Worm (Caenorhabditis elegans): ENCODE measurements around the gene kin-18.
A peak's percentile ranks its signal among the peaks of the same experiment; 100 is the strongest.

Gene kin-18

DNA sequence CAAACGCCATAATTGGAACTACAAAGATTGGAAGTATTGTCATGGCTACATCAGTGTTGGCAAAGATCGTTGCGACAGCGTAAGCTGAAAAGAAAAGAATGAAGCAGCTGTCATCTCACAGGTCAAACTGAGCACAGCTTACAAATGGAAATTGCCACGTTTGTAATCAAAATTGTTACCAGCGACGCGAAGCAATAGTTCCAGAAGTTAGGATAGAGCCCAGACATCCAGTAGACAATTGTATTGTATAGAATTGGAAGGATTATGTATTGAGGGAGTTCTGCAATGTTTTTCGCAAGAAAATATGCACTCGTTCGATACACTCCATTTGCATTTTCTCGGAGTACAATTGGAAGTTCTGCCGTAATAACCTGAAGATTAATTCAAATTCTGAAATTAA, 33.1 kb upstream of the kin-18 start:
- no peak for TF ChIP-seq ceh-39 (tag; optimal IDR thresholded peaks at IDR 0.05)
- no peak for TF ChIP-seq cnd-1 (tag; optimal IDR thresholded peaks at IDR 0.05)
- no peak for TF ChIP-seq zip-8 (tag; optimal IDR thresholded peaks at IDR 0.05)
- no peak for TF ChIP-seq snpc-4 (tag; optimal IDR thresholded peaks at IDR 0.05)
- TF ChIP-seq nhr-12 (tag; optimal IDR thresholded peaks at IDR 0.05) = no peak
- no peak for TF ChIP-seq ces-1 (GFP tag; optimal IDR thresholded peaks at IDR 0.05)
- no peak for TF ChIP-seq elt-3 (tag; optimal IDR thresholded peaks at IDR 0.05)
- no peak for TF ChIP-seq drap-1 (GFP tag; optimal IDR thresholded peaks at IDR 0.05)
- no peak for TF ChIP-seq nhr-28 (tag; optimal IDR thresholded peaks at IDR 0.05)
- no peak for TF ChIP-seq unc-62 (GFP tag; optimal IDR thresholded peaks at IDR 0.05)
- TF ChIP-seq nhr-237 (tag; optimal IDR thresholded peaks at IDR 0.05) = no peak
- no peak for TF ChIP-seq hlh-1 (tag; optimal IDR thresholded peaks at IDR 0.05)
- TF ChIP-seq nhr-2 (tag; optimal IDR thresholded peaks at IDR 0.05) = no peak
- no peak for TF ChIP-seq sem-2 (GFP tag; optimal IDR thresholded peaks at IDR 0.05)
- no peak for TF ChIP-seq lin-32 (GFP tag; optimal IDR thresholded peaks at IDR 0.05)

- TF ChIP-seq flh-1 (GFP tag; optimal IDR thresholded peaks at IDR 0.05) = no peak
- TF ChIP-seq tbx-8 (GFP tag; optimal IDR thresholded peaks at IDR 0.05) = no peak
- no peak for TF ChIP-seq nhr-76 (tag; optimal IDR thresholded peaks at IDR 0.05)
- no peak for TF ChIP-seq ceh-43 (GFP tag; optimal IDR thresholded peaks at IDR 0.05)
- TF ChIP-seq lin-13 (tag; optimal IDR thresholded peaks at IDR 0.05) = no peak
- TF ChIP-seq lsy-2 (tag; optimal IDR thresholded peaks at IDR 0.05) = no peak
- TF ChIP-seq blmp-1 (tag; optimal IDR thresholded peaks at IDR 0.05) = no peak
- no peak for TF ChIP-seq elt-3 (tag; optimal IDR thresholded peaks at IDR 0.05)
- TF ChIP-seq ceh-39 (tag; optimal IDR thresholded peaks at IDR 0.05) = no peak
- TF ChIP-seq nhr-12 (tag; optimal IDR thresholded peaks at IDR 0.05) = no peak
- no peak for TF ChIP-seq mls-2 (tag; optimal IDR thresholded peaks at IDR 0.05)
- no peak for TF ChIP-seq unc-120 (tag; optimal IDR thresholded peaks at IDR 0.05; ENCODE audit: poor library complexity, severe bottlenecking)
- no peak for TF ChIP-seq drap-1 (GFP tag; optimal IDR thresholded peaks at IDR 0.05)
- TF ChIP-seq mab-5 (tag; optimal IDR thresholded peaks at IDR 0.05) = no peak
- TF ChIP-seq nhr-28 (tag; optimal IDR thresholded peaks at IDR 0.05) = no peak
- TF ChIP-seq unc-39 (tag; optimal IDR thresholded peaks at IDR 0.05) = no peak
- TF ChIP-seq lin-32 (GFP tag; optimal IDR thresholded peaks at IDR 0.05) = no peak
Measured at ce11 chrIII:6087705-6088359, 30.6 kb upstream of the kin-18 start, which contains the start of gene wht-1. Gene wht-1, minus strand, starts transcription at chrIII:6087755.

DNA sequence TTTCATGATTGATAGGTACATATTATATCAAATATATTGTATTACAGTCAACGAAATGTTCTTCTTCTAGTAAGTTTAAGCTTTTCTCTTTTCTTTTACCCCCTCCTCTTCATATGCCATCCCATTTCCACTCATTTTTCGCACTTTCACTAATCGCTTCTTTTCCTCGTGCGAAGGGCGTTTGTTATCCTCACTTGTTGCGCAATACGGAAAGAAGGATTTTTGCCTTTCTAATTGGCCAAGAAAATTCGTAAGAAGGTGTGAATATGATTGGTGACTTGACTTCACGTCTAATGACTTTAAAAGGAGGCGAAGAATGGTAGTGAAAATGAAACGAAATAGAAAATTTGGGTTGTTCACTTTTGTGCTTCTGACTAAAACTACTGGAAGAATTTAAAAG, 22.8 kb upstream of the kin-18 start:
- peak; percentile 86 for TF ChIP-seq zip-8 (tag; optimal IDR thresholded peaks at IDR 0.05)
- TF ChIP-seq nhr-76 (tag; optimal IDR thresholded peaks at IDR 0.05) = no peak

- TF ChIP-seq unc-39 (tag; optimal IDR thresholded peaks at IDR 0.05) (no peak), mep-1 (tag; optimal IDR thresholded peaks at IDR 0.05) (no peak), sptf-1 (tag; optimal IDR thresholded peaks at IDR 0.05) (no peak), ceh-83 (GFP tag; optimal IDR thresholded peaks at IDR 0.05) (no peak), drap-1 (GFP tag; optimal IDR thresholded peaks at IDR 0.05) (no peak), ham-2 (GFP tag; optimal IDR thresholded peaks at IDR 0.05) (no peak), elt-1 (tag; optimal IDR thresholded peaks at IDR 0.05; ENCODE audit: borderline replicate concordance, insufficient read depth) (no peak)
Measured at ce11 chrIII:6102762-6103161, 15.7 kb upstream of the kin-18 start, which contains the start of gene C05D10.4. Gene C05D10.4, minus strand, starts transcription at chrIII:6102862.

DNA sequence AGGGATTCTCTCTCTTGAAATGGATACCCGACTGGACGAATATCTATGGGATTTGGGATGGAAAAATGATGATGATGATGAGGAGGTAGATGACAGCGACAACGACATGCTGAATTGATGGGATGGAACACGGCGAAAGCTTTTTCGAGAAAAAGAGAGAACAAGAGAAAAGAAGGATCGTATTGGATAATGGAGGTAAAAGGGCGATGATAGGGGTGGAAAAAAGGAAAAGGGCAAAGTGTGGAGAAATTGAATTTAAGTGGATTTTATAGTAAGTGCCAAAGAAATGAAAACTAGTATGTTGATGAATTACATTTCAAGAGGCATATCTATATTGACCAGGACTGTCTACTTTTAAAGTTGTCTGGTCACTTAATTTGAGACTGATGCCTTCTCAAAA, 12.5 kb upstream of the kin-18 start:
- no peak for TF ChIP-seq ztf-11 (tag; optimal IDR thresholded peaks at IDR 0.05)
- TF ChIP-seq nhr-28 (tag; optimal IDR thresholded peaks at IDR 0.05) = no peak
- TF ChIP-seq nhr-237 (tag; optimal IDR thresholded peaks at IDR 0.05) = no peak
- TF ChIP-seq sptf-1 (tag; optimal IDR thresholded peaks at IDR 0.05) = no peak
- no peak for TF ChIP-seq ham-2 (GFP tag; optimal IDR thresholded peaks at IDR 0.05)
- no peak for TF ChIP-seq zip-8 (tag; optimal IDR thresholded peaks at IDR 0.05)
- TF ChIP-seq nhr-12 (tag; optimal IDR thresholded peaks at IDR 0.05) = no peak
- no peak for TF ChIP-seq mab-5 (tag; optimal IDR thresholded peaks at IDR 0.05)
- TF ChIP-seq flh-1 (GFP tag; optimal IDR thresholded peaks at IDR 0.05) = no peak
- TF ChIP-seq ceh-39 (tag; optimal IDR thresholded peaks at IDR 0.05) = no peak
- no peak for TF ChIP-seq ceh-83 (GFP tag; optimal IDR thresholded peaks at IDR 0.05)
- no peak for TF ChIP-seq nhr-76 (tag; optimal IDR thresholded peaks at IDR 0.05)
- TF ChIP-seq mls-2 (tag; optimal IDR thresholded peaks at IDR 0.05) = no peak
- no peak for TF ChIP-seq mep-1 (tag; optimal IDR thresholded peaks at IDR 0.05)
- TF ChIP-seq ceh-43 (GFP tag; optimal IDR thresholded peaks at IDR 0.05) = no peak

Data from whole organism, mixed stage, embryonic.